Worm (Caenorhabditis elegans) whole organism, late embryonic: ENCODE results near the gene pcrg-1.

Experiments
- C08G9.2 ChIP-seq: sonication (generic microtip); optimal IDR thresholded peaks from 2 replicates; lab custom pipeline; 2016; ENCODE audit warnings: mild to moderate bottlenecking, missing genetic modification characterization, moderate library complexity, missing compliant biosample characterization
- C38D4.7 ChIP-seq: fragments of 200-800 bp; sonication (Bioruptor generic); optimal IDR thresholded peaks from 2 replicates; lab custom pipeline; 2018; ENCODE audit warnings: mild to moderate bottlenecking, missing genetic modification characterization, moderate library complexity, missing compliant biosample characterization
- T23F11.4 ChIP-seq: fragments of 200-800 bp; sonication (Bioruptor generic); optimal IDR thresholded peaks from 2 replicates; lab custom pipeline; 2018; ENCODE audit warnings: mild to moderate bottlenecking, missing genetic modification characterization, missing compliant biosample characterization
- dmd-4 ChIP-seq: sonication (generic microtip); optimal IDR thresholded peaks from 2 replicates; lab custom pipeline; 2016; ENCODE audit warnings: borderline replicate concordance, missing genetic modification characterization, missing compliant biosample characterization
- gmeb-2 ChIP-seq: sonication (generic microtip); optimal IDR thresholded peaks from 2 replicates; lab custom pipeline; 2016; ENCODE audit warnings: missing genetic modification characterization, inconsistent platforms, missing compliant biosample characterization
- hlh-8 ChIP-seq: sonication (generic microtip); optimal IDR thresholded peaks from 2 replicates; lab custom pipeline; 2016; ENCODE audit warnings: missing genotype, missing genetic modification characterization, missing compliant biosample characterization
- nhr-11 ChIP-seq: fragments of 150-350 bp; optimal IDR thresholded peaks from 2 replicates; lab custom pipeline; 2014; ENCODE audit warnings: missing biosample characterization, missing genetic modification characterization
- nhr-232 ChIP-seq: sonication (generic microtip); optimal IDR thresholded peaks from 2 replicates; lab custom pipeline; 2016; ENCODE audit warnings: missing genetic modification characterization, missing compliant biosample characterization
- pax-1 ChIP-seq: fragments of 150-350 bp; optimal IDR thresholded peaks from 2 replicates; lab custom pipeline; 2014; ENCODE audit warnings: missing biosample characterization, missing genetic modification characterization
- pha-4 ChIP-seq: fragments of 150-350 bp; optimal IDR thresholded peaks from 2 replicates; lab custom pipeline; 2018; ENCODE audit warnings: missing biosample characterization, missing genetic modification reagents, missing genetic modification characterization
- pqm-1 ChIP-seq: sonication (generic microtip); optimal IDR thresholded peaks from 2 replicates; lab custom pipeline; 2016; ENCODE audit warnings: missing genetic modification characterization, missing compliant biosample characterization
- unc-86 ChIP-seq: sonication (generic microtip); optimal IDR thresholded peaks from 2 replicates; lab custom pipeline; 2016; ENCODE audit warnings: missing genetic modification characterization, missing compliant biosample characterization
- ztf-16 ChIP-seq: sonication (generic microtip); optimal IDR thresholded peaks from 2 replicates; lab custom pipeline; 2017; ENCODE audit warnings: missing genetic modification characterization, missing compliant biosample characterization

Gene pcrg-1

DNA sequence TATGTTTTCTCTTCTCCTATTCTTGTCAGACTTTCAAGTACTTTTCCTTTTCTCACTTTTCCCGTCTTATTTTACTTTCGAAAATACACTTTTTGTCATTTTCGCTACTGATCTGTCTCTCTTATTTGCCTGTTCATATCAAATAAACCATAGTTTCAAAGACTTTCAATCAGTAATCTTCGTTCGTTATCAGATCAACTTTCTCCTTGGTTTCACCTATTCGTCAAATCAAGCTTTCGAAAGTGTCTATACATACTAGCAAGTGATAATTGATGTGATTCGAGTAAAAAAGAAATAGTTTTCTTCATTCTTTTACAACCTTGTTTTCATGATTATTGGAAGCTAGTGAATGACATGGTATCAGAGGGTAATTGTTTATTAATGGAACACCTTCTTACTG is 42.4 kb downstream of the pcrg-1 start:
- no peak for TF ChIP-seq pax-1
- no peak for TF ChIP-seq dmd-4 (tag; lab: Kevin White, UChicago)
- TF ChIP-seq, all 69 proteins: peak for 0

DNA sequence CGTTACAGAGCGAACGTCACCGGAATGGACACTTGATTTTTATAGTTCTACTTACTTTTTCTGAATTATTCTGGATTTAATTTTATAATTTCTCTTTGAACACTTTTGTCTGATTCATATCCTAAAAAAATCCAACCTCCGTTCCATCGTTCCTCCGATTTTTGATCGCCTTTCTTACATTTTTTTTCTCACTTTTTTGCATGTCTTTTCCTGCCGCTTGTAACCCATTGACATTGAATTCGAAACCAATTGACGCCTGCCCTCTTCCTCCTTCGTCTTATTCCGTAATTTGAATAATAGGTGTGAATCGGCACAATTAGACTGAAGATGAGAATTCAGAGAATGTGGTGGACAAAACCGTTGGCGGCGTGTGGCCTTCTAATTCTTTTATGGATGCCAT is 45.2 kb downstream of the pcrg-1 start, which contains the start of gene skpo-3:
Gene skpo-3, plus strand, starts transcription at position 301 of the 400 bp plus-strand sequence.
- TF ChIP-seq C38D4.7 (GFP tag; lab: Kevin White, UChicago) (no peak), T23F11.4 (GFP tag; lab: Kevin White, UChicago) (no peak), hlh-8 (tag; lab: Kevin White, UChicago) (no peak), nhr-232 (tag; lab: Kevin White, UChicago) (no peak), nhr-11 (tag; lab: Kevin White, UChicago) (no peak), gmeb-2 (tag; lab: Kevin White, UChicago) (no peak), pha-4 (tag; lab: Kevin White, UChicago) (no peak), pqm-1 (no peak), ztf-16 (no peak), C08G9.2 (no peak), unc-86 (tag; lab: Kevin White, UChicago) (no peak)
